Worm (Caenorhabditis elegans): ENCODE measurements around the gene svop-1.

Gene svop-1

DNA sequence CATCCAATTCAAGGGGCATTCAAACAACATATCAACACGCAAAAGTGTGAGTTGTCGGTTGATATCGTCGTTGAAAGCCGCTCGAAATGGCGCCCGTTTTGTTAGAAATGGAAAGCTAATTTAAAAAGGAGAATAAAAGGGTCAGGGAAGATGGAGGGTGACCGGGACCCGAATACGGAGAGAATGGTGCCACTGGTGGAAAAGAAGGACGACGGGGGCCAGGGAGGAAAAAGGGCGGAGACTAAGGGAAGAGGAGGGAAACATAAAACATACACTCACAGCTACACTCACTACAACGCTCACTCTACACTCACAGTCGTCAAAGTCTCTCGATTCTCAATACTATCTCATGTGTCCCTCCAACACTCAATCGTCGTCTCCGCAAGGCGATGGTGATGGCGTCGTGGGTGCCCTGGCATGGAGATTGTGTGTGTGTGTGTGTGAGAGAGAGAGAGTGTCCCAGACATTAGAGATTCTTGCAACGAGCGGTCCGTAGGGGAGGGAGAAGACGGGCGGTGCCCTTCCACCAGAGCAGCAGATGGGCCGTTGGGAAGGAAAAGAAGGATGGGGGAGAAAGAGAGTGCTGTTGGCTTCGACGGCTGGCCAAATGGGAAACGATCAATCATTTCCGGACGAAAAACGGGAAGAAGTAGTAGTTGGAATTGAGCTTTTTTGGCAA lies 11.2 kb downstream of the svop-1 start (continued):
- TF ChIP-seq pha-4 (tag; optimal IDR thresholded peaks at IDR 0.05) (no peak), tbx-7 (tag; optimal IDR thresholded peaks at IDR 0.05) (peak; percentile 6), pros-1 (tag; optimal IDR thresholded peaks at IDR 0.05) (peak; percentile 85), C08G9.2 (tag; optimal IDR thresholded peaks at IDR 0.05) (peak; percentile 75), sdc-2 (tag; optimal IDR thresholded peaks at IDR 0.05) (peak; percentile 70), elt-2 (tag; optimal IDR thresholded peaks at IDR 0.05) (no peak), sox-2 (GFP tag; IDR thresholded peaks at IDR 0.05) (no peak), ceh-6 (GFP tag; optimal IDR thresholded peaks at IDR 0.05) (peak; percentile 28), ceh-9 (tag; optimal IDR thresholded peaks at IDR 0.05) (no peak), nhr-232 (tag; optimal IDR thresholded peaks at IDR 0.05) (peak; percentile 7), gmeb-2 (tag; optimal IDR thresholded peaks at IDR 0.05) (no peak), ama-1 (optimal IDR thresholded peaks at IDR 0.05) (peak; percentile 70), pax-1 (tag; optimal IDR thresholded peaks at IDR 0.05) (no peak), ceh-19 (GFP tag; optimal IDR thresholded peaks at IDR 0.05) (no peak), ceh-34 (tag; optimal IDR thresholded peaks at IDR 0.05) (peak; percentile 80), ceh-22 (tag; optimal IDR thresholded peaks at IDR 0.05) (no peak), hlh-15 (tag; optimal IDR thresholded peaks at IDR 0.05) (no peak), unc-42 (tag; optimal IDR thresholded peaks at IDR 0.05) (peak; percentile 83), odd-2 (tag; optimal IDR thresholded peaks at IDR 0.05) (no peak), che-1 (tag; optimal IDR thresholded peaks at IDR 0.05) (peak; percentile 23), ceh-31 (tag; optimal IDR thresholded peaks at IDR 0.05) (peak; percentile 94), hlh-6 (tag; optimal IDR thresholded peaks at IDR 0.05) (peak; percentile 11), ceh-24 (tag; optimal IDR thresholded peaks at IDR 0.05) (no peak), ceh-14 (tag; optimal IDR thresholded peaks at IDR 0.05) (peak; percentile 75), K09A11.1 (tag; optimal IDR thresholded peaks at IDR 0.05; ENCODE audit: insufficient read depth) (no peak), T23F11.4 (GFP tag; optimal IDR thresholded peaks at IDR 0.05) (peak; percentile 63), lim-6 (tag; optimal IDR thresholded peaks at IDR 0.05) (no peak), fkh-10 (GFP tag; optimal IDR thresholded peaks at IDR 0.05) (no peak), rnt-1 (tag; optimal IDR thresholded peaks at IDR 0.05) (peak; percentile 86), lin-11 (tag; optimal IDR thresholded peaks at IDR 0.05) (no peak), npax-4 (tag; optimal IDR thresholded peaks at IDR 0.05) (no peak), elt-4 (tag; optimal IDR thresholded peaks at IDR 0.05) (no peak), ceh-30 (tag; optimal IDR thresholded peaks at IDR 0.05) (no peak), fkh-6 (tag; optimal IDR thresholded peaks at IDR 0.05) (peak; percentile 51), ceh-18 (tag; optimal IDR thresholded peaks at IDR 0.05) (peak; percentile 95), eyg-1 (tag; optimal IDR thresholded peaks at IDR 0.05) (no peak), ceh-45 (GFP tag; IDR thresholded peaks at IDR 0.05) (no peak), K02D7.2 (tag; optimal IDR thresholded peaks at IDR 0.05) (no peak), ceh-2 (tag; optimal IDR thresholded peaks at IDR 0.05) (peak; percentile 20), unc-86 (tag; optimal IDR thresholded peaks at IDR 0.05) (no peak), zip-5 (tag; optimal IDR thresholded peaks at IDR 0.05) (no peak), hlh-30 (tag; optimal IDR thresholded peaks at IDR 0.05; ENCODE audit: insufficient read depth) (peak; percentile 70)

- TF ChIP-seq sox-4 (tag; optimal IDR thresholded peaks at IDR 0.05) (peak; percentile 1), hlh-6 (tag; optimal IDR thresholded peaks at IDR 0.05) (peak; percentile 26), unc-3 (GFP tag; conservative IDR thresholded peaks at IDR 0.05) (no peak), unc-3 (tag; optimal IDR thresholded peaks at IDR 0.05) (peak; percentile 47), rnt-1 (tag; optimal IDR thresholded peaks at IDR 0.05) (no peak), ceh-48 (tag; optimal IDR thresholded peaks at IDR 0.05) (peak; percentile 57), ceh-31 (tag; optimal IDR thresholded peaks at IDR 0.05) (peak; percentile 36), syd-9 (tag; optimal IDR thresholded peaks at IDR 0.05) (peak; percentile 5), unc-42 (tag; optimal IDR thresholded peaks at IDR 0.05) (peak; percentile 73), odd-2 (tag; optimal IDR thresholded peaks at IDR 0.05) (no peak), che-1 (tag; optimal IDR thresholded peaks at IDR 0.05) (no peak), nfya-1 (tag; optimal IDR thresholded peaks at IDR 0.05) (peak; percentile 37), eyg-1 (tag; optimal IDR thresholded peaks at IDR 0.05) (peak; percentile 43), ref-2 (tag; optimal IDR thresholded peaks at IDR 0.05) (peak; percentile 2)
Measured at ce11 chrIII:8873045-8873457, 12.2 kb downstream of the svop-1 start.
